ENCODE assay signal across 3 fruit fly cellular contexts in genomic region chr3L:15543049-15543448, dm6.
TF ChIP-seq lines count a peak whose summit lies in the region.

No protein-coding gene starts in this region.

TF ChIP-seq in whole organism, adult, 20 proteins besides CTCF, POLR2A, EP300 and RAD21:
- no peak for TF ChIP-seq CG12768 (GFP tag; optimal IDR thresholded peaks at IDR 0.05; lab: Kevin White, UChicago)
- TF ChIP-seq tj (GFP tag; optimal IDR thresholded peaks at IDR 0.05; lab: Kevin White, UChicago) = peak; percentile 94

TF ChIP-seq in whole organism, prepupa, 60 proteins besides CTCF, POLR2A, EP300 and RAD21:
- TF ChIP-seq Blimp-1 (GFP tag; optimal IDR thresholded peaks at IDR 0.05; lab: Kevin White, UChicago) (peak; percentile 55), Hr38 (GFP tag; optimal IDR thresholded peaks at IDR 0.05; lab: Kevin White, UChicago) (no peak)

TF ChIP-seq in whole organism, pupa, 21 proteins besides CTCF, POLR2A, EP300 and RAD21:
- TF ChIP-seq CG4496 (GFP tag; IDR thresholded peaks at IDR 0.05; lab: Robert Waterston, UW) (0 out of 3 replicates have a peak, but pooled peaks have one; percentile 2), CG32121 (GFP tag; IDR thresholded peaks at IDR 0.05; lab: Robert Waterston, UW) (no peak), CG10348 (GFP tag; IDR thresholded peaks at IDR 0.05; lab: Robert Waterston, UW) (no peak), Pif1B (GFP tag; optimal IDR thresholded peaks at IDR 0.05; lab: Kevin White, UChicago) (no peak)
